Fruit fly (Drosophila melanogaster) whole organism, embryonic: Measurements from ENCODE around the gene CG5853.

Experiments used
- Adf1 ChIP-seq: fragments of 200-800 bp; sonication (Bioruptor generic); IDR thresholded peaks from 2 replicates; pipeline ENCODE4 v1.3.6; 2022; ENCODE audit warnings: missing biosample characterization, missing genetic modification characterization
- CG10274 ChIP-seq: fragments of 200-800 bp; sonication (Bioruptor generic); optimal IDR thresholded peaks from 3 replicates; lab custom pipeline; 2017; ENCODE audit warnings: missing biosample characterization, mild to moderate bottlenecking, missing genetic modification characterization
- CG11398 ChIP-seq: fragments of 200-800 bp; sonication (Bioruptor generic); optimal IDR thresholded peaks from 2 replicates; lab custom pipeline; 2016; ENCODE audit warnings: missing biosample characterization, missing genetic modification characterization
- CG12219 ChIP-seq: fragments of 200-800 bp; sonication (Bioruptor generic); optimal IDR thresholded peaks from 3 replicates; lab custom pipeline; 2018; ENCODE audit warnings: missing biosample characterization, mild to moderate bottlenecking, missing genetic modification characterization
- CG18476 ChIP-seq: fragments of 200-800 bp; sonication (Bioruptor generic); optimal IDR thresholded peaks from 2 replicates; lab custom pipeline; 2016; ENCODE audit warnings: missing biosample characterization, mild to moderate bottlenecking, missing genetic modification characterization
- CG18619 ChIP-seq: fragments of 200-800 bp; sonication (Bioruptor generic); optimal IDR thresholded peaks from 3 replicates; lab custom pipeline; 2017; ENCODE audit warnings: missing biosample characterization, mild to moderate bottlenecking, missing genetic modification characterization
- CG2678 ChIP-seq: fragments of 200-800 bp; sonication (Bioruptor generic); optimal IDR thresholded peaks from 3 replicates; lab custom pipeline; 2019; ENCODE audit warnings: missing biosample characterization, mild to moderate bottlenecking, missing genetic modification characterization, moderate library complexity
- CG32532 ChIP-seq: fragments of 200-800 bp; sonication (Bioruptor generic); IDR thresholded peaks from 2 replicates; pipeline ENCODE4 v1.3.6; 2022; ENCODE audit warnings: missing biosample characterization, missing genetic modification characterization
- CG34376 ChIP-seq: fragments of 200-800 bp; sonication (Bioruptor generic); optimal IDR thresholded peaks from 2 replicates; lab custom pipeline; 2018; ENCODE audit warnings: missing biosample characterization, mild to moderate bottlenecking, missing genetic modification characterization
- CG4282 ChIP-seq: fragments of 200-800 bp; sonication (Bioruptor generic); optimal IDR thresholded peaks from 2 replicates; lab custom pipeline; 2016; ENCODE audit warnings: missing biosample characterization, missing genetic modification characterization
- CG4854 ChIP-seq: fragments of 200-800 bp; sonication (Bioruptor generic); optimal IDR thresholded peaks from 2 replicates; lab custom pipeline; 2016; ENCODE audit warnings: missing biosample characterization, missing genetic modification characterization, inconsistent platforms
- CG8924 ChIP-seq: fragments of 200-800 bp; optimal IDR thresholded peaks from 3 replicates; lab custom pipeline; 2019; ENCODE audit warnings: missing biosample characterization, mild to moderate bottlenecking, missing genetic modification characterization, moderate library complexity
- Chrac-16 ChIP-seq: fragments of 200-800 bp; sonication (Bioruptor generic); optimal IDR thresholded peaks from 3 replicates; lab custom pipeline; 2016; ENCODE audit warnings: missing biosample characterization, missing genetic modification characterization
- D19B ChIP-seq: fragments of 200-800 bp; sonication (Bioruptor generic); optimal IDR thresholded peaks from 2 replicates; lab custom pipeline; 2017; ENCODE audit warnings: missing biosample characterization, mild to moderate bottlenecking, missing genetic modification characterization
- Dip3 ChIP-seq: fragments of 200-800 bp; sonication (Bioruptor generic); optimal IDR thresholded peaks from 3 replicates; lab custom pipeline; 2016; ENCODE audit warnings: missing biosample characterization, missing genetic modification characterization
- Doc2 ChIP-seq: fragments of 200-800 bp; sonication (Bioruptor generic); IDR thresholded peaks from 2 replicates; pipeline ENCODE4 v1.3.6; 2022; ENCODE audit warnings: missing biosample characterization, missing genetic modification characterization
- GATAe ChIP-seq: fragments of 200-800 bp; sonication (Bioruptor generic); conservative IDR thresholded peaks from 2 replicates; pipeline ENCODE4 v1.3.6; 2022; ENCODE audit warnings: missing biosample characterization, missing genetic modification characterization
- H15 ChIP-seq: fragments of 200-800 bp; sonication (Bioruptor generic); IDR thresholded peaks from 3 replicates; pipeline ENCODE4 v1.3.6; 2022; ENCODE audit warnings: missing biosample characterization, missing genetic modification characterization
- HLH3B ChIP-seq: fragments of 200-800 bp; sonication (Bioruptor generic); IDR thresholded peaks from 2 replicates; pipeline ENCODE4 v1.3.6; 2022; ENCODE audit warnings: missing biosample characterization, missing genetic modification characterization
- Hey ChIP-seq: fragments of 200-800 bp; sonication (Bioruptor generic); optimal IDR thresholded peaks from 3 replicates; lab custom pipeline; 2018; ENCODE audit warnings: missing biosample characterization, mild to moderate bottlenecking, missing genetic modification characterization
- Hr3 ChIP-seq: fragments of 200-800 bp; sonication (Bioruptor generic); optimal IDR thresholded peaks from 3 replicates; lab custom pipeline; 2016; ENCODE audit warnings: missing biosample characterization, missing genetic modification characterization
- Hr51 ChIP-seq, 2 experiments: fragments of 200-800 bp; sonication (Bioruptor generic); optimal IDR thresholded peaks; 2 replicates in 1 of 2; 3 replicates in 1 of 2; lab custom pipeline; 2016 to 2018; ENCODE audit warnings: missing biosample characterization in 2 of 2, missing genetic modification characterization in 2 of 2, mild to moderate bottlenecking in 1 of 2, moderate library complexity in 1 of 2
- Lhr ChIP-seq: fragments of 200-800 bp; sonication (Bioruptor generic); optimal IDR thresholded peaks from 3 replicates; lab custom pipeline; 2017; ENCODE audit warnings: mild to moderate bottlenecking, missing biosample characterization, missing genetic modification reagents, missing genetic modification characterization
- Max ChIP-seq: fragments of 200-800 bp; sonication (Bioruptor generic); optimal IDR thresholded peaks from 2 replicates; lab custom pipeline; 2016; ENCODE audit warnings: missing biosample characterization, mild to moderate bottlenecking, missing genetic modification characterization
- Med ChIP-seq: fragments of 200-800 bp; sonication (Bioruptor generic); peaks from one replicate; lab custom pipeline; 2016; ENCODE audit warnings: missing biosample characterization, missing genetic modification characterization, mild to moderate bottlenecking, inconsistent platforms, moderate library complexity
- NC2β ChIP-seq: fragments of 200-800 bp; sonication (Bioruptor generic); optimal IDR thresholded peaks from 2 replicates; lab custom pipeline; 2016; ENCODE audit warnings: missing biosample characterization, missing genetic modification characterization
- Pdp1 ChIP-seq, 2 experiments: fragments of 200-800 bp; sonication (Bioruptor generic); optimal IDR thresholded peaks; 3 replicates each; lab custom pipeline; 2016; ENCODE audit warnings: missing biosample characterization in 2 of 2, missing genetic modification characterization in 2 of 2, mild to moderate bottlenecking in 1 of 2, moderate library complexity in 1 of 2
- dimm ChIP-seq: fragments of 200-800 bp; sonication (Bioruptor generic); IDR thresholded peaks from 2 replicates; pipeline ENCODE4 v1.3.6; 2022; ENCODE audit warnings: missing biosample characterization, missing genetic modification characterization
- dpn ChIP-seq, 2 experiments: fragments of 200-800 bp; sonication (Bioruptor generic); optimal IDR thresholded peaks; 3 replicates each; lab custom pipeline; 2016; ENCODE audit warnings: missing biosample characterization in 2 of 2, missing genetic modification characterization in 2 of 2
- en ChIP-seq: fragments of 200-800 bp; sonication (Bioruptor generic); optimal IDR thresholded peaks from 2 replicates; lab custom pipeline; 2016; ENCODE audit warnings: missing biosample characterization, missing genetic modification characterization
- gfzf ChIP-seq: fragments of 200-800 bp; sonication (Bioruptor generic); optimal IDR thresholded peaks from 2 replicates; lab custom pipeline; 2016; ENCODE audit warnings: missing biosample characterization, mild to moderate bottlenecking, missing genetic modification characterization, moderate library complexity
- grau ChIP-seq: fragments of 200-800 bp; optimal IDR thresholded peaks from 3 replicates; lab custom pipeline; 2019; ENCODE audit warnings: missing biosample characterization, mild to moderate bottlenecking, missing genetic modification characterization, moderate library complexity
- hb ChIP-seq: fragments of 200-800 bp; sonication (Bioruptor generic); IDR thresholded peaks from 3 replicates; pipeline ENCODE4 v1.3.6; 2022; ENCODE audit warnings: missing biosample characterization, missing genetic modification characterization; ENCODE audit not compliant: partially characterized antibody
- jigr1 ChIP-seq: fragments of 200-800 bp; sonication (Bioruptor generic); IDR thresholded peaks from 3 replicates; pipeline ENCODE4 v1.3.6; 2022; ENCODE audit warnings: missing biosample characterization, missing genetic modification characterization
- lilli ChIP-seq: fragments of 200-800 bp; sonication (Bioruptor generic); optimal IDR thresholded peaks from 3 replicates; lab custom pipeline; 2016; ENCODE audit warnings: missing biosample characterization, missing genetic modification characterization
- lmd ChIP-seq: fragments of 200-800 bp; sonication (Bioruptor generic); IDR thresholded peaks from 2 replicates; pipeline ENCODE4 v1.3.6; 2022; ENCODE audit warnings: missing biosample characterization, missing genetic modification characterization
- nom ChIP-seq: fragments of 200-800 bp; sonication (Bioruptor generic); optimal IDR thresholded peaks from 2 replicates; lab custom pipeline; 2017; ENCODE audit warnings: missing biosample characterization, missing genetic modification characterization, mild to moderate bottlenecking, moderate library complexity, missing genetic modification reagents
- peb ChIP-seq: fragments of 200-800 bp; sonication (Bioruptor generic); IDR thresholded peaks from 2 replicates; pipeline ENCODE4 v1.3.6; 2022; ENCODE audit warnings: missing biosample characterization, missing genetic modification characterization
- phol ChIP-seq: fragments of 200-800 bp; sonication (Bioruptor generic); optimal IDR thresholded peaks from 3 replicates; lab custom pipeline; 2018; ENCODE audit warnings: missing biosample characterization, mild to moderate bottlenecking, missing genetic modification characterization, moderate library complexity
- prd ChIP-seq, 3 experiments: fragments of >200 bp in 2 of 3; fragments of 200-800 bp in 1 of 3; sonication (Bioruptor generic) in 1 of 3; optimal IDR thresholded peaks in 2 of 3; IDR thresholded peaks in 1 of 3; 2 replicates in 2 of 3; 3 replicates in 1 of 3; pipeline versions ENCODE4 v1.3.6 to Lab custom; 2017 to 2022; ENCODE audit warnings: missing biosample characterization in 1 of 3, missing genetic modification characterization in 1 of 3
- sens-2 ChIP-seq: fragments of 200-800 bp; sonication (Bioruptor generic); IDR thresholded peaks from 2 replicates; pipeline ENCODE4 v1.3.6; 2022; ENCODE audit warnings: missing biosample characterization, missing genetic modification characterization
- slp2 ChIP-seq: fragments of 200-800 bp; sonication (Bioruptor generic); optimal IDR thresholded peaks from 2 replicates; lab custom pipeline; 2016; ENCODE audit warnings: missing biosample characterization, missing genetic modification characterization
- sna ChIP-seq: fragments of 200-800 bp; sonication (Bioruptor generic); IDR thresholded peaks from 2 replicates; pipeline ENCODE4 v1.3.6; 2022; ENCODE audit warnings: missing biosample characterization, missing genetic modification characterization; ENCODE audit not compliant: partially characterized antibody
- so ChIP-seq: fragments of 200-800 bp; sonication (Bioruptor generic); IDR thresholded peaks from 3 replicates; pipeline ENCODE4 v1.3.6; 2022; ENCODE audit warnings: missing biosample characterization, missing genetic modification characterization
- sqz ChIP-seq: fragments of 200-800 bp; sonication (Bioruptor generic); optimal IDR thresholded peaks from 3 replicates; lab custom pipeline; 2018; ENCODE audit warnings: missing biosample characterization, mild to moderate bottlenecking, missing genetic modification characterization
- stwl ChIP-seq: fragments of 200-800 bp; sonication (Bioruptor generic); optimal IDR thresholded peaks from 3 replicates; lab custom pipeline; 2018; ENCODE audit warnings: missing biosample characterization, mild to moderate bottlenecking, missing genetic modification characterization, moderate library complexity
- trem ChIP-seq: fragments of 200-800 bp; optimal IDR thresholded peaks from 3 replicates; lab custom pipeline; 2019; ENCODE audit warnings: missing biosample characterization, mild to moderate bottlenecking, missing genetic modification characterization, moderate library complexity
- tx ChIP-seq: fragments of 200-800 bp; sonication (Bioruptor generic); optimal IDR thresholded peaks from 2 replicates; lab custom pipeline; 2016; ENCODE audit warnings: missing biosample characterization, missing genetic modification characterization
- vnd ChIP-seq: fragments of 200-800 bp; sonication (Bioruptor generic); IDR thresholded peaks from 3 replicates; pipeline ENCODE4 v1.3.6; 2022; ENCODE audit warnings: missing biosample characterization, missing genetic modification characterization; ENCODE audit not compliant: partially characterized antibody
- zf30C ChIP-seq: fragments of 200-800 bp; sonication (Bioruptor generic); optimal IDR thresholded peaks from 3 replicates; lab custom pipeline; 2018; ENCODE audit warnings: missing biosample characterization, mild to moderate bottlenecking, missing genetic modification characterization

Gene CG5853

dm6 chr2L:9908468-9908967, 38.9 kb downstream of the CG5853 start, which contains the start of gene CG13124 (continued):
- peak; percentile 62 for TF ChIP-seq CG34376
- TF ChIP-seq CG18619 (GFP tag; lab: Kevin White, UChicago): no peak
- no peak for TF ChIP-seq stwl (tag; lab: Kevin White, UChicago)
- no peak for TF ChIP-seq CG10274 (GFP tag; lab: Kevin White, UChicago)
- TF ChIP-seq Hr51 (GFP tag; optimal IDR thresholded peaks at IDR 0.05; lab: Kevin White, UChicago): peak in 1 of 2 experiments; percentile 27
- no peak; the same call in 1 of the 2 replicates for TF ChIP-seq lmd
- TF ChIP-seq vnd (GFP tag; lab: Robert Waterston, UW): no peak
- TF ChIP-seq Dip3 (GFP tag; lab: Kevin White, UChicago): no peak
- TF ChIP-seq trem (tag; lab: Kevin White, UChicago): no peak
- TF ChIP-seq CG8924 (tag; lab: Kevin White, UChicago): peak; percentile 17
- TF ChIP-seq Adf1: peak; percentile 42; the same call in 1 of the 2 replicates
- TF ChIP-seq NC2β (GFP tag; lab: Kevin White, UChicago): peak; percentile 7
- TF ChIP-seq sqz: no peak
- no peak for TF ChIP-seq HLH3B (GFP tag; lab: Robert Waterston, UW)
- TF ChIP-seq sens-2 (GFP tag; lab: Robert Waterston, UW): 0 out of 2 replicates have a peak, but pooled peaks have one; percentile 10
- TF ChIP-seq lilli (GFP tag; lab: Kevin White, UChicago): peak; percentile 59
- TF ChIP-seq Max (GFP tag; lab: Kevin White, UChicago): no peak
- TF ChIP-seq CG2678 (tag; lab: Kevin White, UChicago): peak; percentile 43
- peak; percentile 73; the same call in 1 of the 2 replicates for TF ChIP-seq CG32532 (GFP tag; lab: Robert Waterston, UW)
- TF ChIP-seq CG4854 (GFP tag; lab: Kevin White, UChicago): no peak
- no peak for TF ChIP-seq dimm (GFP tag; lab: Robert Waterston, UW)
- TF ChIP-seq peb (GFP tag; lab: Robert Waterston, UW): no peak
- TF ChIP-seq slp2: no peak
- TF ChIP-seq dpn (GFP tag; optimal IDR thresholded peaks at IDR 0.05; lab: Kevin White, UChicago): no peak
- no peak for TF ChIP-seq Chrac-16 (GFP tag; lab: Kevin White, UChicago)
- peak; percentile 36 for TF ChIP-seq CG12219 (GFP tag; lab: Kevin White, UChicago)
- TF ChIP-seq en: no peak
- TF ChIP-seq CG11398 (GFP tag; lab: Kevin White, UChicago): no peak
- peak; percentile 34 for TF ChIP-seq Med
- TF ChIP-seq tx (GFP tag; lab: Kevin White, UChicago): no peak
- TF ChIP-seq Doc2 (GFP tag; lab: Robert Waterston, UW): no peak
- no peak for TF ChIP-seq Hr3 (GFP tag; lab: Kevin White, UChicago)
- no peak for TF ChIP-seq zf30C (GFP tag; lab: Kevin White, UChicago)
- TF ChIP-seq Hey (tag; lab: Kevin White, UChicago): no peak
- TF ChIP-seq sna: no peak
- no peak for TF ChIP-seq phol (tag; lab: Kevin White, UChicago)
- TF ChIP-seq GATAe (GFP tag; lab: Robert Waterston, UW): no peak
- no peak for TF ChIP-seq D19B (GFP tag; lab: Kevin White, UChicago)
- TF ChIP-seq H15: no peak
- no peak for TF ChIP-seq hb (GFP tag; lab: Robert Waterston, UW)
- no peak for TF ChIP-seq jigr1
- peak in 1 of 2 experiments; percentile 60 for TF ChIP-seq Pdp1 (GFP tag; optimal IDR thresholded peaks at IDR 0.05; lab: Kevin White, UChicago)
- TF ChIP-seq nom (GFP tag; lab: Kevin White, UChicago): peak; percentile 61
- no peak for TF ChIP-seq gfzf
- TF ChIP-seq prd (optimal IDR thresholded peaks at IDR 0.05; lab: Kevin White, UChicago): no peak
- TF ChIP-seq prd (GFP tag; IDR thresholded peaks at IDR 0.05; lab: Robert Waterston, UW): no peak
- TF ChIP-seq Lhr (GFP tag; lab: Kevin White, UChicago): no peak
- TF ChIP-seq CG18476 (GFP tag; lab: Kevin White, UChicago): no peak
- no peak for TF ChIP-seq CG4282 (GFP tag; lab: Kevin White, UChicago)
- peak; percentile 61; the same call in 1 of the 3 replicates for TF ChIP-seq so (GFP tag; lab: Robert Waterston, UW)
- TF ChIP-seq grau (tag; lab: Kevin White, UChicago): peak; percentile 32
